ENCODE assay signal across 5 worm cellular contexts in genomic region chrX:6324124-6324893, ce11.
TF ChIP-seq lines count a peak whose summit lies in the region.

No protein-coding gene starts in this region.

TF ChIP-seq in whole organism, L1 larva, 84 proteins besides CTCF, POLR2A, EP300 and RAD21:
- TF ChIP-seq jun-1 (tag; optimal IDR thresholded peaks at IDR 0.05; lab: Kevin White, UChicago) = peak; percentile 33
- peak; percentile 3 for TF ChIP-seq tbx-2 (tag; optimal IDR thresholded peaks at IDR 0.05; lab: Kevin White, UChicago)

TF ChIP-seq in whole organism, L2 larva, 48 proteins besides CTCF, POLR2A, EP300 and RAD21:
- TF ChIP-seq nhr-25 (tag; optimal IDR thresholded peaks at IDR 0.05; lab: Kevin White, UChicago) (peak; percentile 64), blmp-1 (tag; optimal IDR thresholded peaks at IDR 0.05; lab: Kevin White, UChicago; ENCODE audit: insufficient read depth) (peak; percentile 61), nhr-10 (tag; optimal IDR thresholded peaks at IDR 0.05; lab: Kevin White, UChicago) (peak; percentile 19), Y55F3AM.14 (GFP tag; optimal IDR thresholded peaks at IDR 0.05; lab: Kevin White, UChicago) (peak; percentile 44)

TF ChIP-seq in whole organism, L3 larva, 47 proteins besides CTCF, POLR2A, EP300 and RAD21:
- peak; percentile 31 for TF ChIP-seq R02D3.7 (tag; optimal IDR thresholded peaks at IDR 0.05; lab: Kevin White, UChicago)
- peak; percentile 35 for TF ChIP-seq ceh-28 (tag; optimal IDR thresholded peaks at IDR 0.05; lab: Kevin White, UChicago)
- peak; percentile 14 for TF ChIP-seq tbx-2 (tag; optimal IDR thresholded peaks at IDR 0.05; lab: Kevin White, UChicago)
- TF ChIP-seq aly-2 (tag; optimal IDR thresholded peaks at IDR 0.05; lab: Kevin White, UChicago) = peak; percentile 55
TF ChIP-seq in whole organism, L3 larva: peak in this region for 4; not testable (repeated sequence) for 43.

TF ChIP-seq in whole organism, L4 larva, 104 proteins besides CTCF, POLR2A, EP300 and RAD21:
- TF ChIP-seq hlh-30 (tag; optimal IDR thresholded peaks at IDR 0.05; lab: Kevin White, UChicago; ENCODE audit: insufficient read depth) (peak; percentile 3), nhr-25 (tag; optimal IDR thresholded peaks at IDR 0.05; lab: Kevin White, UChicago; ENCODE audit: borderline replicate concordance, insufficient read depth) (peak; percentile 33), set-16 (GFP tag; IDR thresholded peaks at IDR 0.05; lab: Robert Waterston, UW) (peak; percentile 74)
TF ChIP-seq in whole organism, L4 larva: peak in this region for 3; not testable (repeated sequence) for 101.

TF ChIP-seq in whole organism, young adult, 124 proteins besides CTCF, POLR2A, EP300 and RAD21:
- peak; percentile 52 for TF ChIP-seq egrh-3 (GFP tag; IDR thresholded peaks at IDR 0.05; lab: Robert Waterston, UW)
